Worm (Caenorhabditis elegans) whole organism, L3 larva: Measurements from ENCODE around the gene F35E8.7.

Experiments
- elt-1 ChIP-seq: fragments of 150-350 bp; optimal IDR thresholded peaks from 2 replicates; lab custom pipeline; 2014; ENCODE audit warnings: missing biosample characterization, missing genetic modification characterization
- fkh-10 ChIP-seq: sonication (generic microtip); optimal IDR thresholded peaks from 2 replicates; lab custom pipeline; 2017; ENCODE audit warnings: missing biosample characterization, missing genetic modification reagents, missing genetic modification characterization
- fos-1 ChIP-seq: fragments of 150-350 bp; optimal IDR thresholded peaks from 2 replicates; lab custom pipeline; 2014; ENCODE audit warnings: missing biosample characterization, missing genetic modification characterization
- lin-39 ChIP-seq: fragments of 150-350 bp; optimal IDR thresholded peaks from 2 replicates; lab custom pipeline; 2018; ENCODE audit warnings: missing biosample characterization, missing genetic modification reagents, missing genetic modification characterization
- mdl-1 ChIP-seq: fragments of 150-350 bp; optimal IDR thresholded peaks from 2 replicates; lab custom pipeline; 2014; ENCODE audit warnings: missing biosample characterization, missing genetic modification characterization
- nfya-1 ChIP-seq: sonication (generic microtip); optimal IDR thresholded peaks from 2 replicates; lab custom pipeline; 2017; ENCODE audit warnings: missing genetic modification characterization, mild to moderate bottlenecking, missing compliant biosample characterization, antibody characterized with exemption, moderate library complexity; ENCODE audit not compliant: insufficient read depth
- pha-4 ChIP-seq: fragments of 150-350 bp; optimal IDR thresholded peaks from 2 replicates; lab custom pipeline; 2014; ENCODE audit warnings: missing biosample characterization, missing genetic modification reagents, missing genetic modification characterization
- unc-39 ChIP-seq: sonication (generic microtip); optimal IDR thresholded peaks from 4 replicates; lab custom pipeline; 2017; ENCODE audit warnings: missing biosample characterization, missing genetic modification characterization

DNA sequence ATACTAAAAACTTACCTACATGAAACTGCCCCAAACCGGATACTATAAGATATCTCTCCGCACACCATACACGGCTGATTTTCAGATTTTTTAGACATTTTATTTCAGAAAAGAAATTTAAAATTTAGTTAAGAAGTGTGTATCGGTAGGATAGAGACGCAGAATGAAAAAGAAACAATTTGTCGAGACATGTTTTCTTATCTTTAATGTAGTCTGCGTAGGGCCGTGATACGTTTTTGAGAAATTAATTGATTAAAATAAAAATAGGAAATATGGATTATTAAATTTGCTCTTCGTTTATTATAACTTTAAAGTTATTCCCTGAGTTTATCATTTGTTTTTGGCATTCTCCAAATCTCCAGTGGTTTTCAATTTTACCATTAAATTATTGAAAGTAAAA is 10.5 kb downstream of the F35E8.7 start, which contains the start of gene nhr-108:
- TF ChIP-seq fkh-10 (GFP tag; lab: Kevin White, UChicago) (no peak), pha-4 (no peak), elt-1 (tag; lab: Kevin White, UChicago) (no peak), mdl-1 (tag; lab: Kevin White, UChicago) (no peak), nfya-1 (no peak), unc-39 (tag; lab: Kevin White, UChicago) (no peak), lin-39 (tag; lab: Kevin White, UChicago) (no peak), fos-1 (no peak)
